Worm (Caenorhabditis elegans): ENCODE data around the gene gop-3.

DNA sequence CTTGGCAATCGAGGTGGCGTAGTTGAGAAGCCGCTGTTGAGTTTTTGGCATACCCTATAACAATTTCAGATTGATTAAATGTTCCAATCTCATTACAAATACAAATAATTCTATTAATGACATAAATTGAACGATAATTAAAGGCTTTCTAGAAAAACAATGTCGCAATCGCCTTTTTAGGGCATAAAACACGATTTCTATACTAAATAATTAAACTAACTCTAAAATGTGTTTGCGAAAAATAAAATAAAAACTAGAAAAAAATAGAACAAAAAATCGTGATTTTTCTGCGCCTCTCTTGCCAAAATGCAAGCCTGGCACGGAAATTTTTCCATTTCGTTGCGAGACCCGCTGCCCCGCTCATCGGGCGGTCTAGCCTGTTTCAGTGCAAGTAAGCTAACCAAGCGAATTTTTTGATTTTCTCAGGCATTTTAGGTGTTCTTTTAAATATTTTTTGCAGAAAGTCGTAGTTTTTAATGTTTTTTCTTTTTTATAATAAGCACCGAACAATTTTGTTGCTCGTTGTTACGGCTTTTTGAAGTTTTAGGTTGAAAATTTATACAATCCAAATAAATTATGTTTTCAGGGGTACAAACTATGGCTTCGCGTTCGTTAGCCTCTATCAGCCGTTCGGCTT is 32.5 kb upstream of the gop-3 start, which contains the start of the genes C34E10.12, C34E10.10 and atp-2:
- TF ChIP-seq dao-5 (tag; optimal IDR thresholded peaks at IDR 0.05) (no peak), him-1 (tag; optimal IDR thresholded peaks at IDR 0.05) (peak; percentile 7)
